Worm (Caenorhabditis elegans) whole organism, young adult: ENCODE data around the gene M106.3.

ENCODE experiments used
- B0035.1 ChIP-seq: sonication (generic microtip); optimal IDR thresholded peaks from 2 replicates; lab custom pipeline; 2016; ENCODE audit warnings: missing genetic modification characterization, mild to moderate bottlenecking, missing compliant biosample characterization, missing genotype, missing genetic modification reagents
- B0336.3 ChIP-seq: fragments of 200-800 bp; sonication (Bioruptor generic); IDR thresholded peaks from 2 replicates; pipeline ENCODE4 v1.3.6; 2022; ENCODE audit warnings: missing genetic modification characterization, missing compliant biosample characterization
- F10E7.11 ChIP-seq: sonication (generic microtip); optimal IDR thresholded peaks from 2 replicates; lab custom pipeline; 2017; ENCODE audit warnings: mild to moderate bottlenecking, missing genetic modification characterization, moderate library complexity, missing compliant biosample characterization
- F55B11.4 ChIP-seq: sonication (generic microtip); optimal IDR thresholded peaks from 2 replicates; lab custom pipeline; 2016; ENCODE audit warnings: missing compliant biosample characterization, missing genetic modification characterization, borderline replicate concordance; ENCODE audit not compliant: insufficient read depth
- F57A8.1 ChIP-seq: fragments of 200-800 bp; sonication (Bioruptor generic); optimal IDR thresholded peaks from 2 replicates; lab custom pipeline; 2018; ENCODE audit warnings: mild to moderate bottlenecking, missing genetic modification characterization, moderate library complexity, missing compliant biosample characterization
- K12H6.12 ChIP-seq: fragments of 200-800 bp; sonication (Bioruptor generic); optimal IDR thresholded peaks from 2 replicates; lab custom pipeline; 2018; ENCODE audit warnings: mild to moderate bottlenecking, missing genetic modification characterization, missing compliant biosample characterization
- T07F8.4 ChIP-seq: sonication (generic microtip); optimal IDR thresholded peaks from 2 replicates; lab custom pipeline; 2016; ENCODE audit warnings: mild to moderate bottlenecking, missing genetic modification characterization, moderate library complexity, missing compliant biosample characterization
- ama-1 ChIP-seq, 3 experiments: fragments of 150-350 bp in 1 of 3; sonication (generic microtip) in 2 of 3; optimal IDR thresholded peaks; 2 replicates each; lab custom pipeline; 2014 to 2018; ENCODE audit warnings: missing biosample characterization in 2 of 3, missing genetic modification characterization in 2 of 3, missing genetic modification reagents in 2 of 3
- aptf-2 ChIP-seq: fragments of 200-800 bp; sonication (Bioruptor generic); conservative IDR thresholded peaks from 2 replicates; pipeline ENCODE4 v1.3.6; 2022; ENCODE audit warnings: missing genetic modification reagents, missing genetic modification characterization, missing compliant biosample characterization
- aptf-3 ChIP-seq: fragments of 200-800 bp; sonication (Bioruptor generic); IDR thresholded peaks from 2 replicates; pipeline ENCODE4 v1.3.6; 2022; ENCODE audit warnings: missing genetic modification characterization, missing compliant biosample characterization
- attf-5 ChIP-seq: fragments of 200-800 bp; sonication (Bioruptor generic); optimal IDR thresholded peaks from 2 replicates; lab custom pipeline; 2018; ENCODE audit warnings: mild to moderate bottlenecking, missing genetic modification characterization, missing compliant biosample characterization
- cebp-1 ChIP-seq, 2 experiments: fragments of 200-800 bp in 1 of 2; sonication (Bioruptor generic) in 1 of 2; sonication (generic microtip) in 1 of 2; IDR thresholded peaks in 1 of 2; optimal IDR thresholded peaks in 1 of 2; 2 replicates each; pipeline versions ENCODE4 v1.3.6 to Lab custom; 2017 to 2022; ENCODE audit warnings: missing compliant biosample characterization in 2 of 2, missing genetic modification characterization in 2 of 2, mild to moderate bottlenecking in 1 of 2, missing genetic modification reagents in 1 of 2, moderate library complexity in 1 of 2
- ceh-27 ChIP-seq: fragments of 200-800 bp; sonication (Bioruptor generic); optimal IDR thresholded peaks from 2 replicates; lab custom pipeline; 2018; ENCODE audit warnings: mild to moderate bottlenecking, missing genetic modification characterization, moderate library complexity, missing compliant biosample characterization
- ceh-40 ChIP-seq: fragments of 200-800 bp; sonication (Bioruptor generic); IDR thresholded peaks from 2 replicates; pipeline ENCODE4 v1.3.6; 2022; ENCODE audit warnings: missing genetic modification characterization, missing compliant biosample characterization
- dpl-1 ChIP-seq: fragments of 150-350 bp; optimal IDR thresholded peaks from 2 replicates; lab custom pipeline; 2014; ENCODE audit warnings: missing biosample characterization, missing genetic modification reagents, missing genetic modification characterization
- egl-44 ChIP-seq: fragments of 200-800 bp; sonication (Bioruptor generic); IDR thresholded peaks from 2 replicates; pipeline ENCODE4 v1.3.6; 2022; ENCODE audit warnings: missing genetic modification reagents, missing genetic modification characterization, missing compliant biosample characterization
- ets-4 ChIP-seq: fragments of 200-800 bp; sonication (Bioruptor generic); optimal IDR thresholded peaks from 2 replicates; lab custom pipeline; 2018; ENCODE audit warnings: mild to moderate bottlenecking, missing genetic modification characterization, missing compliant biosample characterization
- hlh-26 ChIP-seq: fragments of 200-800 bp; sonication (Bioruptor generic); conservative IDR thresholded peaks from 2 replicates; pipeline ENCODE4 v1.3.6; 2022; ENCODE audit warnings: missing genetic modification reagents, missing genetic modification characterization, missing compliant biosample characterization
- hmg-1.2 ChIP-seq: fragments of 200-800 bp; sonication (Bioruptor generic); IDR thresholded peaks from 2 replicates; pipeline ENCODE4 v1.3.6; 2022; ENCODE audit warnings: missing genetic modification reagents, missing genetic modification characterization, missing compliant biosample characterization
- lin-35 ChIP-seq, 3 experiments: fragments of 150-350 bp in 2 of 3; sonication (generic microtip) in 1 of 3; optimal IDR thresholded peaks; 2 replicates each; lab custom pipeline; 2014 to 2018; ENCODE audit warnings: missing biosample characterization in 3 of 3, missing genetic modification characterization in 3 of 3, missing genetic modification reagents in 3 of 3
- madf-3 ChIP-seq: fragments of 200-800 bp; sonication (Bioruptor generic); IDR thresholded peaks from 2 replicates; pipeline ENCODE4 v1.3.6; 2022; ENCODE audit warnings: missing genetic modification reagents, missing genetic modification characterization, missing compliant biosample characterization
- madf-6 ChIP-seq: fragments of 200-800 bp; sonication (Bioruptor generic); IDR thresholded peaks from 2 replicates; pipeline ENCODE4 v1.3.6; 2022; ENCODE audit warnings: missing genetic modification reagents, missing genetic modification characterization, missing compliant biosample characterization
- madf-8 ChIP-seq: fragments of 200-800 bp; sonication (Bioruptor generic); conservative IDR thresholded peaks from 2 replicates; pipeline ENCODE4 v1.3.6; 2022; ENCODE audit warnings: missing genetic modification reagents, missing genetic modification characterization, missing compliant biosample characterization
- mcd-1 ChIP-seq: fragments of 200-800 bp; sonication (Bioruptor generic); IDR thresholded peaks from 2 replicates; pipeline ENCODE4 v1.3.6; 2022; ENCODE audit warnings: missing genetic modification reagents, missing genetic modification characterization, missing compliant biosample characterization
- mel-28 ChIP-seq: sonication (generic microtip); optimal IDR thresholded peaks from 2 replicates; lab custom pipeline; 2016; ENCODE audit warnings: borderline replicate concordance, mild to moderate bottlenecking, missing genetic modification characterization, missing compliant biosample characterization
- nhr-90 ChIP-seq: sonication (generic microtip); optimal IDR thresholded peaks from 2 replicates; lab custom pipeline; 2016; ENCODE audit warnings: missing genotype, mild to moderate bottlenecking, missing genetic modification characterization, missing compliant biosample characterization
- rcor-1 ChIP-seq: fragments of 200-800 bp; sonication (Bioruptor generic); IDR thresholded peaks from 2 replicates; pipeline ENCODE4 v1.3.6; 2022; ENCODE audit warnings: missing genetic modification reagents, missing genetic modification characterization, missing compliant biosample characterization
- somi-1 ChIP-seq: fragments of 200-800 bp; sonication (Bioruptor generic); optimal IDR thresholded peaks from 2 replicates; lab custom pipeline; 2018; ENCODE audit warnings: mild to moderate bottlenecking, missing genetic modification characterization, missing compliant biosample characterization
- tbp1 ChIP-seq: fragments of 200-800 bp; sonication (Bioruptor generic); optimal IDR thresholded peaks from 2 replicates; lab custom pipeline; 2018; ENCODE audit warnings: mild to moderate bottlenecking, missing genetic modification characterization, missing compliant biosample characterization
- unc-130 ChIP-seq: sonication (generic microtip); optimal IDR thresholded peaks from 2 replicates; lab custom pipeline; 2016; ENCODE audit warnings: missing genetic modification reagents, missing genetic modification characterization, missing compliant biosample characterization
- ztf-28 ChIP-seq: fragments of 200-800 bp; sonication (Bioruptor generic); IDR thresholded peaks from 2 replicates; pipeline ENCODE4 v1.3.6; 2022; ENCODE audit warnings: missing genetic modification reagents, missing genetic modification characterization, missing compliant biosample characterization

The M106.3 gene

ce11 chrII:10819928-10820423, 40.7 kb downstream of the M106.3 start, which contains the start of gene R06F6.8 (continued):
- peak; percentile 74 for TF ChIP-seq mcd-1
- TF ChIP-seq mel-28 (tag; lab: Kevin White, UChicago), result no peak
- TF ChIP-seq ceh-27 (GFP tag; lab: Kevin White, UChicago), result no peak
- TF ChIP-seq egl-44, result no peak
- no peak for TF ChIP-seq ama-1 (optimal IDR thresholded peaks at IDR 0.05; lab: Kevin White, UChicago)
- no peak for TF ChIP-seq ama-1 (GFP tag; optimal IDR thresholded peaks at IDR 0.05; lab: Kevin White, UChicago)
- TF ChIP-seq rcor-1, result no peak
- no peak for TF ChIP-seq attf-5 (GFP tag; lab: Kevin White, UChicago)

ce11 chrII:10810690-10811089, 50.0 kb downstream of the M106.3 start, which contains the start of gene msrp-7:
TSS of gene msrp-7 (plus strand) at chrII:10810990.
- no peak for TF ChIP-seq madf-8 (GFP tag; lab: Robert Waterston, UW)
- TF ChIP-seq cebp-1 (GFP tag; IDR thresholded peaks at IDR 0.05; lab: Robert Waterston, UW), result no peak
- TF ChIP-seq cebp-1 (tag; optimal IDR thresholded peaks at IDR 0.05; lab: Kevin White, UChicago), result no peak
- no peak for TF ChIP-seq F10E7.11 (tag; lab: Kevin White, UChicago)
- TF ChIP-seq ztf-28 (GFP tag; lab: Robert Waterston, UW), result no peak
- peak; percentile 50 for TF ChIP-seq hmg-1.2 (GFP tag; lab: Robert Waterston, UW)
- no peak for TF ChIP-seq hlh-26 (GFP tag; lab: Robert Waterston, UW)
- TF ChIP-seq, all 124 proteins: peak for 1

DNA sequence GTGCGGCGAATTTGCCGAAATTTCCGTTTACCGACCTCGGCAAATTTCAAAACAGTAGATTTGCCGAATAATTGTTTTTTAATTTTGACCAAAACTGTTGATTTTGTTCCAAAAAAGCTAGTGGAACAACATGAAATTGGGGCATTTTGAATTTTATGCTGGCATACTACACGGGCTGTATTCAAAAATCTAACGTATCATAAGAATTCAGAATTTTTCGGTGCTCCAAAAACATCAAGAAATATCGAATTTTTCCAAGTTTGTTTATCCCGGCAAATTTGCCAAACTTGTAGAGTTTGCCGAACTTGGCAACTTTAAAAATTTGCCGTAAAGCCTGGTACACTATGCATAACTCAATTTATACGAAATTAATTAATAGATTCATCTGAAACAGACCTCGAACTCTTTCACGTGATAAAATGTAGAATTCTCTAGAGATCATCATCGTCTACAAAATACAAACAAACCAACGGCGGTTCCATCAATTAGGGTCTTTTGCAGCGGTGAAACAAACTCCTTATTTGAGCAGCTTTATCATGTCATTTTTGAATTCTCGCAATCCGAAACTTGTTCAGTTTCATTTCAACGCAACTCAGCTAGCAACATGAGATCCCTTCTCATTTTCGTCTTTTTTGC, 51.9 kb downstream of the M106.3 start, which contains the start of gene R06F6.14:
Gene R06F6.14 (plus strand): TSS at position 586 of the 636 bp plus-strand sequence.
- TF ChIP-seq dpl-1 (GFP tag; lab: Kevin White, UChicago), result no peak
- no peak for TF ChIP-seq tbp1 (GFP tag; lab: Kevin White, UChicago)
- TF ChIP-seq F55B11.4 (tag; lab: Kevin White, UChicago), result no peak
- no peak for TF ChIP-seq madf-6
- no peak for TF ChIP-seq B0035.1
- no peak for TF ChIP-seq unc-130 (GFP tag; lab: Kevin White, UChicago)
- TF ChIP-seq ceh-40, result no peak
- no peak for TF ChIP-seq nhr-90
- TF ChIP-seq aptf-2 (GFP tag; lab: Robert Waterston, UW), result no peak
- TF ChIP-seq ets-4 (GFP tag; lab: Kevin White, UChicago), result no peak
- no peak for TF ChIP-seq aptf-3 (GFP tag; lab: Robert Waterston, UW)
- no peak for TF ChIP-seq somi-1 (GFP tag; lab: Kevin White, UChicago)
- TF ChIP-seq T07F8.4 (tag; lab: Kevin White, UChicago), result no peak
- no peak for TF ChIP-seq lin-35 (GFP tag; optimal IDR thresholded peaks at IDR 0.05; lab: Kevin White, UChicago)
- TF ChIP-seq K12H6.12 (tag; lab: Kevin White, UChicago), result no peak
- no peak for TF ChIP-seq F57A8.1
- TF ChIP-seq madf-3 (GFP tag; lab: Robert Waterston, UW), result no peak
- TF ChIP-seq B0336.3 (GFP tag; lab: Robert Waterston, UW), result no peak
